Fruit fly (Drosophila melanogaster): Measurements from ENCODE around the gene Smyd3.

The Smyd3 gene

DNA sequence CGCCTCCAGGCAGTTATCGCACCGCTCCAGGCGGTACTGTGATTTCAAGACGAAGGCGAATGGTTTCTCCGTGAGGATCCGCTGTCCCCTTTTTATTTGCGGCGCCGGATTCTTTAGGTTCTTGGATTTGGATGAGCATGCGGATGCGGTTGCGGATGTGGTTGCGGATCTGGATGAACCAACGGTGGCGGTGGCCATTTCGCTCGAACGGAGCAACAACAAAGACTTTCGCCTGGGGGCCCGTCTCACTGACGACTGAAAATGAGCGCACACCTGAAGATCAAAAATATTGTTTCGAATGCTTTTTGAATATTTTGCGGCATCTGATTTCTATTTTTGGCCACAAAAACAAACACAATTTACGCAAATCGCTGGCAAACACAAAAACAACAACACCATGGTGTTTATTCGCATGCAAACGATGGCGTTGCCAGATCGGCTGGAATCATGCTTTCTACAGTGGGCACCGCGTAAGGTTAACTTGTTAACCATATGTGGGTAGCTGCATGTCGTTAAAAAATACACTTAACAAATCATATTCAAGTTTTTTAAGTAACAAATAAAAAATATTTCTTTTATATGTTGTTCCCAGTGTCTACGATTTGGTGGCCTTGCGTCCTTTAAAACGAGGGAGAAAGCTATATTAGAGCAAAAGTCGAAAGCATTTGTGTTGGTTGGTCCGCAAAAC lies at the start of gene Smyd3 (continued):
- TF ChIP-seq CG6791 (GFP tag; IDR thresholded peaks at IDR 0.05; ENCODE audit: partially characterized antibody) (no peak), CG17802 (tag; optimal IDR thresholded peaks at IDR 0.05) (peak; percentile 18), CG15479 (GFP tag; optimal IDR thresholded peaks at IDR 0.05) (no peak), CG4424 (GFP tag; optimal IDR thresholded peaks at IDR 0.05) (peak; percentile 80), dysf (GFP tag; IDR thresholded peaks at IDR 0.05) (peak; percentile 84), Xrp1 (GFP tag; IDR thresholded peaks at IDR 0.05) (peak; percentile 88), tio (GFP tag; optimal IDR thresholded peaks at IDR 0.05) (no peak), sc (optimal IDR thresholded peaks at IDR 0.05) (no peak), sc (GFP tag; optimal IDR thresholded peaks at IDR 0.05) (peak; percentile 42), CG2116 (GFP tag; optimal IDR thresholded peaks at IDR 0.05) (peak; percentile 42), ranshi (GFP tag; IDR thresholded peaks at IDR 0.05) (peak; percentile 79), tap (tag; optimal IDR thresholded peaks at IDR 0.05) (no peak), Dbx (GFP tag; IDR thresholded peaks at IDR 0.05) (peak; percentile 81; the same call in 2 of the 3 replicates), CG7786 (GFP tag; optimal IDR thresholded peaks at IDR 0.05) (peak; percentile 58), CG31365 (tag; optimal IDR thresholded peaks at IDR 0.05) (no peak), CG4707 (GFP tag; optimal IDR thresholded peaks at IDR 0.05) (peak; percentile 69), crp (GFP tag; optimal IDR thresholded peaks at IDR 0.05) (peak in 1 of 2 experiments; percentile 34), CG4820 (GFP tag; optimal IDR thresholded peaks at IDR 0.05) (peak; percentile 56), CTCF (GFP tag; optimal IDR thresholded peaks at IDR 0.05) (no peak), CG34422 (GFP tag; IDR thresholded peaks at IDR 0.05) (peak; percentile 84), org-1 (GFP tag; optimal IDR thresholded peaks at IDR 0.05) (peak; percentile 48), ken (GFP tag; IDR thresholded peaks at IDR 0.05) (peak; percentile 75; the same call in 2 of the 3 replicates), stc (GFP tag; IDR thresholded peaks at IDR 0.05) (peak; percentile 79; the same call in 1 of the 2 replicates), CG14710 (tag; optimal IDR thresholded peaks at IDR 0.05) (peak; percentile 58), CG7271 (tag; optimal IDR thresholded peaks at IDR 0.05) (no peak), esg (GFP tag; conservative IDR thresholded peaks at IDR 0.05) (peak; percentile 74), Pdp1 (GFP tag; optimal IDR thresholded peaks at IDR 0.05) (peak; percentile 62 to 79), CG12299 (tag; optimal IDR thresholded peaks at IDR 0.05) (peak; percentile 29), grn (GFP tag; optimal IDR thresholded peaks at IDR 0.05) (no peak), wek (GFP tag; optimal IDR thresholded peaks at IDR 0.05) (peak; percentile 20), Ets97D (GFP tag; optimal IDR thresholded peaks at IDR 0.05) (peak; percentile 65), Antp (GFP tag; optimal IDR thresholded peaks at IDR 0.05) (peak; percentile 79), ems (GFP tag; optimal IDR thresholded peaks at IDR 0.05) (peak; percentile 78), al (GFP tag; IDR thresholded peaks at IDR 0.05) (peak; percentile 67), CG11723 (GFP tag; optimal IDR thresholded peaks at IDR 0.05) (peak; percentile 57), CG1792 (GFP tag; optimal IDR thresholded peaks at IDR 0.05) (peak; percentile 46), bsh (GFP tag; optimal IDR thresholded peaks at IDR 0.05) (peak; percentile 17 to 78), ewg (GFP tag; optimal IDR thresholded peaks at IDR 0.05) (peak; percentile 50), CG4617 (GFP tag; optimal IDR thresholded peaks at IDR 0.05; ENCODE audit: borderline replicate concordance) (peak; percentile 67), CG7556 (GFP tag; optimal IDR thresholded peaks at IDR 0.05) (peak; percentile 63), CG10462 (GFP tag; optimal IDR thresholded peaks at IDR 0.05) (peak; percentile 59), CG5180 (GFP tag; optimal IDR thresholded peaks at IDR 0.05) (no peak), CG16815 (GFP tag; optimal IDR thresholded peaks at IDR 0.05) (peak; percentile 55), B-H1 (GFP tag; IDR thresholded peaks at IDR 0.05) (peak; percentile 72), CG12219 (GFP tag; optimal IDR thresholded peaks at IDR 0.05) (peak; percentile 49), btn (GFP tag; optimal IDR thresholded peaks at IDR 0.05) (peak; percentile 17), CG8388 (GFP tag; optimal IDR thresholded peaks at IDR 0.05) (no peak), Oli (tag; optimal IDR thresholded peaks at IDR 0.05) (peak; percentile 69), CG11560 (tag; IDR thresholded peaks at IDR 0.05) (peak; percentile 44; the same call in 1 of the 3 replicates), Gug (GFP tag; IDR thresholded peaks at IDR 0.05) (peak; percentile 87)
